Worm (Caenorhabditis elegans): ENCODE results near the gene ZK354.8.

- TF ChIP-seq hlh-1 (tag; optimal IDR thresholded peaks at IDR 0.05) (no peak), ceh-43 (GFP tag; optimal IDR thresholded peaks at IDR 0.05) (no peak), nhr-12 (tag; optimal IDR thresholded peaks at IDR 0.05) (no peak), unc-39 (tag; optimal IDR thresholded peaks at IDR 0.05) (no peak), blmp-1 (tag; optimal IDR thresholded peaks at IDR 0.05) (no peak), unc-62 (GFP tag; optimal IDR thresholded peaks at IDR 0.05) (no peak), mab-5 (tag; optimal IDR thresholded peaks at IDR 0.05) (no peak)
Measured at ce11 chrIV:5353364-5353763, 47.4 kb upstream of the ZK354.8 start, which contains the start of gene Y4C6B.7.
